Worm (Caenorhabditis elegans): ENCODE data around the gene C03B1.4.

Gene C03B1.4

ce11 chrX:6334602-6335001, 29.7 kb upstream of the C03B1.4 start:
- no peak for TF ChIP-seq nhr-43 (tag; optimal IDR thresholded peaks at IDR 0.05; ENCODE audit: poor library complexity, severe bottlenecking)
- no peak for TF ChIP-seq fkh-2 (tag; optimal IDR thresholded peaks at IDR 0.05)
- no peak for TF ChIP-seq ceh-9 (tag; optimal IDR thresholded peaks at IDR 0.05)
- no peak for TF ChIP-seq nhr-76 (tag; optimal IDR thresholded peaks at IDR 0.05)
- no peak for TF ChIP-seq zag-1 (tag; optimal IDR thresholded peaks at IDR 0.05)
- no peak for TF ChIP-seq fkh-10 (GFP tag; optimal IDR thresholded peaks at IDR 0.05)
- TF ChIP-seq lsy-12 (tag; optimal IDR thresholded peaks at IDR 0.05), result no peak
- TF ChIP-seq ceh-82 (tag; optimal IDR thresholded peaks at IDR 0.05), result no peak
- no peak for TF ChIP-seq jun-1 (tag; optimal IDR thresholded peaks at IDR 0.05)
- TF ChIP-seq hmg-11 (tag; optimal IDR thresholded peaks at IDR 0.05), result no peak
- TF ChIP-seq lin-39 (tag; optimal IDR thresholded peaks at IDR 0.05), result no peak
- TF ChIP-seq egl-27 (tag; optimal IDR thresholded peaks at IDR 0.05), result no peak
- TF ChIP-seq nhr-12 (tag; optimal IDR thresholded peaks at IDR 0.05), result no peak
- TF ChIP-seq pha-4 (tag; optimal IDR thresholded peaks at IDR 0.05), result no peak
- TF ChIP-seq nhr-23 (tag; optimal IDR thresholded peaks at IDR 0.05), result no peak
- TF ChIP-seq nhr-77 (tag; optimal IDR thresholded peaks at IDR 0.05), result no peak

- TF ChIP-seq elt-2 (tag; optimal IDR thresholded peaks at IDR 0.05), result peak; percentile 12
- TF ChIP-seq nhr-237 (tag; optimal IDR thresholded peaks at IDR 0.05), result no peak
- no peak for TF ChIP-seq mdl-1 (tag; optimal IDR thresholded peaks at IDR 0.05)
- TF ChIP-seq nhr-25 (tag; optimal IDR thresholded peaks at IDR 0.05), result no peak
Observed at ce11 chrX:6337338-6337737, 27.0 kb upstream of the C03B1.4 start.

- TF ChIP-seq R02D3.7 (tag; optimal IDR thresholded peaks at IDR 0.05), result no peak
- no peak for TF ChIP-seq nhr-12 (tag; optimal IDR thresholded peaks at IDR 0.05)
- TF ChIP-seq lin-39 (tag; optimal IDR thresholded peaks at IDR 0.05), result no peak
- TF ChIP-seq unc-62 (GFP tag; optimal IDR thresholded peaks at IDR 0.05), result no peak
- no peak for TF ChIP-seq ceh-9 (tag; optimal IDR thresholded peaks at IDR 0.05)
- TF ChIP-seq zag-1 (tag; optimal IDR thresholded peaks at IDR 0.05), result no peak
- no peak for TF ChIP-seq pha-4 (tag; optimal IDR thresholded peaks at IDR 0.05)
- no peak for TF ChIP-seq nhr-237 (tag; optimal IDR thresholded peaks at IDR 0.05)
- no peak for TF ChIP-seq ztf-4 (tag; optimal IDR thresholded peaks at IDR 0.05)
- no peak for TF ChIP-seq lsy-12 (tag; optimal IDR thresholded peaks at IDR 0.05)
Observed at ce11 chrX:6337951-6338350, 26.3 kb upstream of the C03B1.4 start, which contains the start of gene C03B1.13. Gene C03B1.13, minus strand, starts transcription at chrX:6338051.

- TF ChIP-seq nfya-1 (tag; optimal IDR thresholded peaks at IDR 0.05; ENCODE audit: insufficient read depth) (no peak), elt-2 (tag; optimal IDR thresholded peaks at IDR 0.05) (peak; percentile 99), egl-27 (tag; optimal IDR thresholded peaks at IDR 0.05) (peak; percentile 16), unc-39 (tag; optimal IDR thresholded peaks at IDR 0.05) (no peak), pqm-1 (tag; optimal IDR thresholded peaks at IDR 0.05) (peak; percentile 99), pha-4 (tag; optimal IDR thresholded peaks at IDR 0.05) (peak; percentile 30)
Observed at ce11 chrX:6338446-6338845, 25.9 kb upstream of the C03B1.4 start.

ce11 chrX:6341513-6341912, 22.8 kb upstream of the C03B1.4 start, which contains the start of gene C03B1.7:
Gene C03B1.7, plus strand, starts transcription at chrX:6341813.
- TF ChIP-seq aly-2 (tag; optimal IDR thresholded peaks at IDR 0.05), result no peak
- no peak for TF ChIP-seq tbx-2 (tag; optimal IDR thresholded peaks at IDR 0.05)
- no peak for TF ChIP-seq mdl-1 (tag; optimal IDR thresholded peaks at IDR 0.05)
- TF ChIP-seq lsy-12 (tag; optimal IDR thresholded peaks at IDR 0.05), result no peak
- TF ChIP-seq ztf-4 (tag; optimal IDR thresholded peaks at IDR 0.05), result no peak

ce11 chrX:6345785-6346184, 18.5 kb upstream of the C03B1.4 start:
- TF ChIP-seq nhr-43 (tag; optimal IDR thresholded peaks at IDR 0.05; ENCODE audit: poor library complexity, severe bottlenecking), result no peak
- TF ChIP-seq nhr-67 (tag; optimal IDR thresholded peaks at IDR 0.05), result no peak
- no peak for TF ChIP-seq nhr-237 (tag; optimal IDR thresholded peaks at IDR 0.05)
- no peak for TF ChIP-seq jun-1 (tag; optimal IDR thresholded peaks at IDR 0.05)
- TF ChIP-seq lin-15B (tag; optimal IDR thresholded peaks at IDR 0.05), result no peak
- TF ChIP-seq zag-1 (tag; optimal IDR thresholded peaks at IDR 0.05), result no peak
- TF ChIP-seq nhr-28 (tag; optimal IDR thresholded peaks at IDR 0.05), result no peak
- TF ChIP-seq daf-12 (tag; optimal IDR thresholded peaks at IDR 0.05), result no peak
- TF ChIP-seq skn-1 (tag; optimal IDR thresholded peaks at IDR 0.05), result no peak
- no peak for TF ChIP-seq nhr-25 (tag; optimal IDR thresholded peaks at IDR 0.05)
- no peak for TF ChIP-seq nhr-76 (tag; optimal IDR thresholded peaks at IDR 0.05)
- no peak for TF ChIP-seq nhr-23 (tag; optimal IDR thresholded peaks at IDR 0.05)
- TF ChIP-seq pqm-1 (tag; optimal IDR thresholded peaks at IDR 0.05), result no peak
- no peak for TF ChIP-seq elt-3 (tag; optimal IDR thresholded peaks at IDR 0.05)
- no peak for TF ChIP-seq fos-1 (tag; optimal IDR thresholded peaks at IDR 0.05)
- TF ChIP-seq ama-1 (optimal IDR thresholded peaks at IDR 0.05), result no peak
- TF ChIP-seq unc-62 (GFP tag; optimal IDR thresholded peaks at IDR 0.05), result no peak
- TF ChIP-seq ztf-4 (tag; optimal IDR thresholded peaks at IDR 0.05), result no peak
- TF ChIP-seq ceh-9 (tag; optimal IDR thresholded peaks at IDR 0.05), result no peak
